Worm (Caenorhabditis elegans): ENCODE data around the gene lin-26.

DNA sequence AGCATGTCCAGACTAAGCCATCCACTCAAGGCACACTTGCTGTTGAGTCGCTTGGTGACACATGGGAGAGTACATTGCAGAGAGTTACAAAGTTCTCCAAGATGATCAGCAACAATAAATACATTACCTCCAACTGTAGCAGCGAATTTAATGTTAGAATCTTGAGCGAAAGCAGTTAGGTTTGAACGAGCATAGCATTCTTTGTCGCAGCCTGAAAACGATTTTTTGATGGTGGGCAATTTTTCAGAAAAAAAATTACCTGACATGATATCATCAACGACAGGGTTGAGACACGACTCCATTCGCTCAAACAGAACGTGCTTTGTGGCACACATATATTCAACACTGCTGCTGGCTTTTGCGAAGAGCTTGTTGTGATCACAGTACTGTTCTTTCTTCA, 19.0 kb upstream of the lin-26 start:
- no peak for TF ChIP-seq Y67H2A.10 (GFP tag; conservative IDR thresholded peaks at IDR 0.05)
- no peak for TF ChIP-seq F57A8.1 (GFP tag; optimal IDR thresholded peaks at IDR 0.05)
- TF ChIP-seq nfya-1 (tag; optimal IDR thresholded peaks at IDR 0.05; ENCODE audit: borderline replicate concordance, insufficient read depth) = no peak
- TF ChIP-seq egrh-3 (GFP tag; IDR thresholded peaks at IDR 0.05) = no peak
- no peak for TF ChIP-seq athp-1 (tag; optimal IDR thresholded peaks at IDR 0.05)
- TF ChIP-seq rpc-1 (optimal IDR thresholded peaks at IDR 0.05) = no peak
- TF ChIP-seq rpc-1 (tag; optimal IDR thresholded peaks at IDR 0.05) = no peak
- no peak for TF ChIP-seq B0336.3 (GFP tag; IDR thresholded peaks at IDR 0.05)
- no peak for TF ChIP-seq zfh-2 (GFP tag; conservative IDR thresholded peaks at IDR 0.05)

All from whole organism, young adult.